Fruit fly (Drosophila melanogaster): ENCODE measurements around the gene Moe.

DNA sequence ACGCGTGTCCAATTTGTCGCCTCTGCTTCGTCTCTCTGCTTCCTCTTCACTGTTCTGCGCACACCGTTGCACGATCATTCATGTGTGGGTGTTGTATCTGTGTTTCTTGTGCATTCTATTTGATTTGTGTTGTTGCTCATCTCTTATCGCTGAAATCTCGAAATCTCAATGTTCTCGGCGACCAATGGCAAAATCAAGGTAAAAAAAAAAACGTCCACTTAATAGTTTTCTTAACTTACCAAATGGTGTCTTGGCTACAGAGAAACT, 9.3 kb upstream of the Moe start:
- TF ChIP-seq CG10348 (GFP tag; IDR thresholded peaks at IDR 0.05) (no peak), gl (tag; optimal IDR thresholded peaks at IDR 0.05) (no peak)
